Worm (Caenorhabditis elegans): ENCODE results near the gene R05D8.9.

DNA sequence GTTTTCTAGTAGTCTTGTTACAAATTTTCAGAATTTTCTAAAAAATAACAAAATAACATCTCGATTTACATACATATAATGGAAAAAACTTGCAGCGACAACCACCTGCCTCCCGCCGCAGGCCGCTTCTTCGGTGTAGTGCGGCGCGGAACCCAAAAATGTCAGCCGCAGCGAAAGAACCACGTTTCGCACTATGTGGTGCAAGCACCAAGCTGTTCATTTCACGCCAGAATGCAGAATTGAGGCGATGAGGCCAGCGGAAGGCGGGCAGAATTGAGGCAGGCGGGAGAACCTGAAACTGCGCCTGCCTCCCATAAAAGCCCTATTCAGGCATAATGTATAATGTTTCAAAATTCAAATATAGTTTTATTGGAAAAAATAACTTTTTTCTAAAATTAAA is 5.9 kb downstream of the R05D8.9 start:
- no peak for TF ChIP-seq snpc-4 (tag; optimal IDR thresholded peaks at IDR 0.05)
- no peak for TF ChIP-seq ama-1 (optimal IDR thresholded peaks at IDR 0.05)
- TF ChIP-seq nhr-25 (tag; optimal IDR thresholded peaks at IDR 0.05; ENCODE audit: borderline replicate concordance, insufficient read depth) = no peak
- TF ChIP-seq zag-1 (tag; optimal IDR thresholded peaks at IDR 0.05) = no peak
- no peak for TF ChIP-seq mep-1 (tag; optimal IDR thresholded peaks at IDR 0.05)
- no peak for TF ChIP-seq arid-1 (GFP tag; conservative IDR thresholded peaks at IDR 0.05)
- TF ChIP-seq zip-2 (tag; optimal IDR thresholded peaks at IDR 0.05) = no peak
- TF ChIP-seq nhr-11 (tag; optimal IDR thresholded peaks at IDR 0.05) = no peak

Measured in whole organism, L4 larva.